Worm (Caenorhabditis elegans): ENCODE data around the gene ZK652.8.

DNA sequence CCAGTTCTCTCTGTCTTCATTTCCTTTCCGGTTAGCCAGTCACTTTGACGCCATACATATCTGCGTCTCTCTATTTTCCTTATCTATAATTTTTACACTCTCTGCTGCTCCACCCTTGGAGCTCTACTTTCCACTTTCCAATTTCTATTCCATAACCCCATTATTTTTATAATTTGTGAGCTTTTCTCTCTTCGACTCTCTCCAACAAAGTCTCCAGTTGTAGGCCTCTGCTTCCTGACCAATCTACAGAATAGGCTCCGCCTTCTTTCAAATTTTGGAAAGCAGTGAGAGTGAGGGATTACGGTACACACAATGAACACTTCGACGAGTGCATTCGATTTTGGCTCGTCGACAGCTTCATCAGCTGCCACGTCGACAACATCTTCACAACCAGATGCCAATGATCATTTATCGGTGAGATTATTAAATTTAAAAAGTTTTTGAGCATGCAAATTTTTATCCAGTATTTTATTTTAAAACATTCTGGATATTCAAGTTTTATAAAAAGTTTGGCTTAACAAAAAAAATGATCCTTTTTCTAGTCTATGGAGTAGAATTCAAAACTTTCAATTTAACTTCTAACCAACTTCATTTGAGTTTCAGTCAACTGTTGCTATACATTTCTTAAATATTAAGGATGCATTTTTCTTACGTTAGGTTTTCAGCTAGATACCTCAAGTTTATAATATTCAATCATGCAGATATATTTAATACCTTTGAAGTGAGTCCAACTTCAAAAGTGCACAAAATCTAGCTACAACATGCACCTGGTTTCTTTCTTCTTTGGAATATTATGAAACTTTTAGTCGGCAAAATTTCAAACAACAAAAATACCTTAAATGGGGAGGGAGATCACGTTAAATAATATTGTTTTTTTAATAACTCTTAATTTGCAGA lies 29.0 kb downstream of the ZK652.8 start, which contains the start of gene egl-5:
- TF ChIP-seq tbx-11 (GFP tag; IDR thresholded peaks at IDR 0.05) (no peak), tbx-37 (GFP tag; conservative IDR thresholded peaks at IDR 0.05) (no peak), ama-1 (optimal IDR thresholded peaks at IDR 0.05) (no peak), flt-1 (GFP tag; IDR thresholded peaks at IDR 0.05) (no peak), pes-1 (GFP tag; IDR thresholded peaks at IDR 0.05) (no peak), F13C5.2 (tag; optimal IDR thresholded peaks at IDR 0.05) (no peak), hmbx-1 (tag; optimal IDR thresholded peaks at IDR 0.05) (no peak), ceh-36 (tag; optimal IDR thresholded peaks at IDR 0.05) (no peak)

Data from whole organism, early embryonic.